Worm (Caenorhabditis elegans) whole organism, L3 larva: Measurements from ENCODE around the gene jhdm-1.

Source experiments
- R02D3.7 ChIP-seq: fragments of 150-350 bp; optimal IDR thresholded peaks from 2 replicates; lab custom pipeline; 2014; ENCODE audit warnings: missing biosample characterization, missing genetic modification characterization
- aly-2 ChIP-seq: fragments of 150-350 bp; optimal IDR thresholded peaks from 2 replicates; lab custom pipeline; 2014; ENCODE audit warnings: missing biosample characterization, missing genetic modification characterization
- ama-1 ChIP-seq: fragments of 150-350 bp; optimal IDR thresholded peaks from 2 replicates; lab custom pipeline; 2018
- ceh-28 ChIP-seq: fragments of 150-350 bp; optimal IDR thresholded peaks from 2 replicates; lab custom pipeline; 2014; ENCODE audit warnings: missing biosample characterization, missing genetic modification reagents, missing genetic modification characterization
- ceh-82 ChIP-seq: fragments of 150-350 bp; optimal IDR thresholded peaks from 2 replicates; lab custom pipeline; 2014; ENCODE audit warnings: missing biosample characterization, missing genetic modification characterization
- daf-12 ChIP-seq: fragments of 150-350 bp; optimal IDR thresholded peaks from 2 replicates; lab custom pipeline; 2014; ENCODE audit warnings: missing biosample characterization, missing genetic modification reagents, missing genetic modification characterization
- egl-27 ChIP-seq: sonication (generic microtip); optimal IDR thresholded peaks from 4 replicates; lab custom pipeline; 2017; ENCODE audit warnings: missing biosample characterization, missing genetic modification reagents, missing genetic modification characterization
- egl-5 ChIP-seq: fragments of 150-350 bp; optimal IDR thresholded peaks from 2 replicates; lab custom pipeline; 2017; ENCODE audit warnings: missing biosample characterization, missing genetic modification reagents, missing genetic modification characterization, inconsistent platforms
- elt-1 ChIP-seq: fragments of 150-350 bp; optimal IDR thresholded peaks from 2 replicates; lab custom pipeline; 2014; ENCODE audit warnings: missing biosample characterization, missing genetic modification characterization
- elt-2 ChIP-seq: sonication (generic microtip); optimal IDR thresholded peaks from 2 replicates; lab custom pipeline; 2016; ENCODE audit warnings: missing genetic modification reagents, mild to moderate bottlenecking, missing genetic modification characterization, missing compliant biosample characterization
- elt-3 ChIP-seq, 3 experiments: fragments of 150-350 bp in 1 of 3; sonication (generic microtip) in 2 of 3; optimal IDR thresholded peaks; 2 replicates in 2 of 3; 4 replicates in 1 of 3; lab custom pipeline; 2014 to 2017; ENCODE audit warnings: missing biosample characterization in 3 of 3, missing genetic modification characterization in 3 of 3
- eor-1 ChIP-seq, 2 experiments: fragments of 150-350 bp; optimal IDR thresholded peaks; 2 replicates each; lab custom pipeline; 2014 to 2018; ENCODE audit warnings: missing biosample characterization in 2 of 2, missing genetic modification characterization in 2 of 2
- fkh-10 ChIP-seq: sonication (generic microtip); optimal IDR thresholded peaks from 2 replicates; lab custom pipeline; 2017; ENCODE audit warnings: missing biosample characterization, missing genetic modification reagents, missing genetic modification characterization
- fkh-2 ChIP-seq: fragments of 150-350 bp; optimal IDR thresholded peaks from 2 replicates; lab custom pipeline; 2014; ENCODE audit warnings: missing biosample characterization, missing genetic modification reagents, missing genetic modification characterization
- lin-15B ChIP-seq: fragments of 150-350 bp; optimal IDR thresholded peaks from 2 replicates; lab custom pipeline; 2014; ENCODE audit warnings: missing biosample characterization, missing genetic modification characterization
- lin-39 ChIP-seq: fragments of 150-350 bp; optimal IDR thresholded peaks from 2 replicates; lab custom pipeline; 2018; ENCODE audit warnings: missing biosample characterization, missing genetic modification reagents, missing genetic modification characterization
- lsy-12 ChIP-seq: sonication (generic microtip); optimal IDR thresholded peaks from 2 replicates; lab custom pipeline; 2016; ENCODE audit warnings: mild to moderate bottlenecking, missing genetic modification characterization, missing compliant biosample characterization
- mdl-1 ChIP-seq: fragments of 150-350 bp; optimal IDR thresholded peaks from 2 replicates; lab custom pipeline; 2014; ENCODE audit warnings: missing biosample characterization, missing genetic modification characterization
- mml-1 ChIP-seq: fragments of 150-350 bp; sonication (generic microtip); optimal IDR thresholded peaks from 3 replicates; lab custom pipeline; 2014; ENCODE audit warnings: missing biosample characterization, missing genetic modification characterization
- nfya-1 ChIP-seq: sonication (generic microtip); optimal IDR thresholded peaks from 2 replicates; lab custom pipeline; 2017; ENCODE audit warnings: missing genetic modification characterization, mild to moderate bottlenecking, missing compliant biosample characterization, antibody characterized with exemption, moderate library complexity; ENCODE audit not compliant: insufficient read depth
- nhr-11 ChIP-seq: fragments of 150-350 bp; optimal IDR thresholded peaks from 2 replicates; lab custom pipeline; 2014; ENCODE audit warnings: missing biosample characterization, missing genetic modification characterization
- nhr-23 ChIP-seq: fragments of 150-350 bp; optimal IDR thresholded peaks from 2 replicates; lab custom pipeline; 2014; ENCODE audit warnings: missing biosample characterization, missing genetic modification reagents, missing genetic modification characterization
- nhr-237 ChIP-seq: fragments of 150-350 bp; optimal IDR thresholded peaks from 2 replicates; lab custom pipeline; 2014; ENCODE audit warnings: missing biosample characterization, missing genetic modification characterization
- nhr-25 ChIP-seq: sonication (generic microtip); optimal IDR thresholded peaks from 2 replicates; lab custom pipeline; 2017; ENCODE audit warnings: missing biosample characterization, missing genetic modification characterization
- nhr-28 ChIP-seq: fragments of 150-350 bp; optimal IDR thresholded peaks from 2 replicates; lab custom pipeline; 2014; ENCODE audit warnings: missing biosample characterization, missing genetic modification characterization
- nhr-43 ChIP-seq: sonication (generic microtip); optimal IDR thresholded peaks from 2 replicates; lab custom pipeline; 2016; ENCODE audit warnings: mild to moderate bottlenecking, missing genetic modification characterization, missing compliant biosample characterization; ENCODE audit not compliant: poor library complexity, severe bottlenecking
- nhr-67 ChIP-seq: fragments of 150-350 bp; optimal IDR thresholded peaks from 2 replicates; lab custom pipeline; 2014; ENCODE audit warnings: missing biosample characterization, missing genetic modification characterization
- nhr-76 ChIP-seq: fragments of 150-350 bp; sonication (generic microtip); optimal IDR thresholded peaks from 5 replicates; lab custom pipeline; 2014; ENCODE audit warnings: missing biosample characterization, missing genetic modification characterization
- nhr-77 ChIP-seq: fragments of 150-350 bp; optimal IDR thresholded peaks from 2 replicates; lab custom pipeline; 2014; ENCODE audit warnings: missing biosample characterization, missing genetic modification characterization
- pha-4 ChIP-seq: fragments of 150-350 bp; optimal IDR thresholded peaks from 2 replicates; lab custom pipeline; 2014; ENCODE audit warnings: missing biosample characterization, missing genetic modification reagents, missing genetic modification characterization
- pqm-1 ChIP-seq: fragments of 150-350 bp; optimal IDR thresholded peaks from 2 replicates; lab custom pipeline; 2017; ENCODE audit warnings: missing biosample characterization, missing genetic modification characterization, inconsistent platforms
- sea-2 ChIP-seq: fragments of 150-350 bp; sonication (generic microtip); optimal IDR thresholded peaks from 4 replicates; lab custom pipeline; 2014; ENCODE audit warnings: missing biosample characterization, missing genetic modification reagents, missing genetic modification characterization
- skn-1 ChIP-seq: fragments of 150-350 bp; optimal IDR thresholded peaks from 2 replicates; lab custom pipeline; 2014; ENCODE audit warnings: missing biosample characterization, missing genetic modification characterization
- snpc-4 ChIP-seq: fragments of 150-350 bp; optimal IDR thresholded peaks from 2 replicates; lab custom pipeline; 2014; ENCODE audit warnings: missing biosample characterization, missing genetic modification characterization
- tbx-2 ChIP-seq: sonication (generic microtip); optimal IDR thresholded peaks from 2 replicates; lab custom pipeline; 2016; ENCODE audit warnings: mild to moderate bottlenecking, missing genetic modification characterization, missing compliant biosample characterization
- unc-39 ChIP-seq: sonication (generic microtip); optimal IDR thresholded peaks from 4 replicates; lab custom pipeline; 2017; ENCODE audit warnings: missing biosample characterization, missing genetic modification characterization
- ztf-11 ChIP-seq: fragments of 150-350 bp; optimal IDR thresholded peaks from 2 replicates; lab custom pipeline; 2014; ENCODE audit warnings: missing biosample characterization, missing genetic modification characterization
- ztf-4 ChIP-seq: fragments of 150-350 bp; optimal IDR thresholded peaks from 2 replicates; lab custom pipeline; 2014; ENCODE audit warnings: missing biosample characterization, missing genetic modification characterization

jhdm-1 gene

ce11 chrIII:6478256-6479004 is 24.1 kb downstream of the jhdm-1 start, which contains the start of gene zip-8:
Gene zip-8 (plus strand): TSS chrIII:6478955.
- TF ChIP-seq unc-39 (tag; lab: Kevin White, UChicago) (no peak), daf-12 (tag; lab: Kevin White, UChicago) (no peak), fkh-2 (no peak), nhr-28 (tag; lab: Kevin White, UChicago) (no peak), aly-2 (tag; lab: Kevin White, UChicago) (no peak), egl-5 (tag; lab: Kevin White, UChicago) (no peak), ceh-82 (no peak), elt-1 (no peak), nhr-77 (tag; lab: Kevin White, UChicago) (no peak), egl-27 (tag; lab: Kevin White, UChicago) (no peak), pqm-1 (tag; lab: Kevin White, UChicago) (no peak), nhr-67 (no peak), elt-3 (tag; optimal IDR thresholded peaks at IDR 0.05; lab: Kevin White, UChicago) (no peak), mml-1 (tag; lab: Kevin White, UChicago) (no peak), ceh-28 (no peak), pha-4 (tag; lab: Kevin White, UChicago) (no peak), nhr-237 (tag; lab: Kevin White, UChicago) (no peak), snpc-4 (no peak)

ce11 chrIII:6479439-6479838 is 25.2 kb downstream of the jhdm-1 start:
- TF ChIP-seq nfya-1 (tag; lab: Kevin White, UChicago) (no peak), sea-2 (GFP tag; lab: Kevin White, UChicago) (no peak), nhr-237 (tag; lab: Kevin White, UChicago) (no peak), lin-15B (no peak), nhr-67 (no peak), nhr-43 (tag; lab: Kevin White, UChicago) (no peak), tbx-2 (tag; lab: Kevin White, UChicago) (no peak), mdl-1 (no peak)

- no peak for TF ChIP-seq lsy-12 (tag; lab: Kevin White, UChicago)
- TF ChIP-seq fkh-10 (GFP tag; lab: Kevin White, UChicago), result no peak
- TF ChIP-seq sea-2 (GFP tag; lab: Kevin White, UChicago), result no peak
- no peak for TF ChIP-seq elt-2 (tag; lab: Kevin White, UChicago)
- TF ChIP-seq eor-1 (tag; optimal IDR thresholded peaks at IDR 0.05; lab: Kevin White, UChicago), result no peak
- TF ChIP-seq mdl-1, result no peak
- no peak for TF ChIP-seq nhr-43 (tag; lab: Kevin White, UChicago)
- no peak for TF ChIP-seq snpc-4
- TF ChIP-seq nhr-11 (tag; lab: Kevin White, UChicago), result no peak
- TF ChIP-seq nhr-237 (tag; lab: Kevin White, UChicago), result no peak
- TF ChIP-seq nhr-76 (tag; lab: Kevin White, UChicago), result no peak
- TF ChIP-seq tbx-2 (tag; lab: Kevin White, UChicago), result no peak
- TF ChIP-seq ama-1 (lab: Kevin White, UChicago), result no peak
- no peak for TF ChIP-seq lin-39 (tag; lab: Kevin White, UChicago)
- no peak for TF ChIP-seq pqm-1 (tag; lab: Kevin White, UChicago)
- no peak for TF ChIP-seq egl-27 (tag; lab: Kevin White, UChicago)
- no peak for TF ChIP-seq nhr-25
These were observed 28.6 kb downstream of the jhdm-1 start, which contains the start of gene chtb-2 for ce11 chrIII:6482918-6483317. Gene chtb-2 (plus strand): TSS chrIII:6483218.

ce11 chrIII:6488916-6489315 is 34.6 kb downstream of the jhdm-1 start:
- peak; percentile 41 for TF ChIP-seq nhr-23
- peak; percentile 62 for TF ChIP-seq nfya-1 (tag; lab: Kevin White, UChicago)
- TF ChIP-seq ztf-4 (tag; lab: Kevin White, UChicago), result no peak
- TF ChIP-seq snpc-4, result peak; percentile 7
- TF ChIP-seq elt-2 (tag; lab: Kevin White, UChicago), result peak; percentile 13
- no peak for TF ChIP-seq ama-1 (lab: Kevin White, UChicago)
- no peak for TF ChIP-seq lin-39 (tag; lab: Kevin White, UChicago)
- peak; percentile 98 for TF ChIP-seq skn-1 (tag; lab: Kevin White, UChicago)
- peak; percentile 24 for TF ChIP-seq nhr-43 (tag; lab: Kevin White, UChicago)
- TF ChIP-seq ztf-11 (tag; lab: Kevin White, UChicago), result no peak
- peak; percentile 39 for TF ChIP-seq lin-15B
- no peak for TF ChIP-seq tbx-2 (tag; lab: Kevin White, UChicago)
- peak; percentile 10 for TF ChIP-seq R02D3.7 (tag; lab: Kevin White, UChicago)
- TF ChIP-seq pha-4 (tag; lab: Kevin White, UChicago), result peak; percentile 58
